Worm (Caenorhabditis elegans): ENCODE results near the gene dnj-15.
A peak's percentile ranks its signal among the peaks of the same experiment; 100 is the strongest.

dnj-15 gene

DNA sequence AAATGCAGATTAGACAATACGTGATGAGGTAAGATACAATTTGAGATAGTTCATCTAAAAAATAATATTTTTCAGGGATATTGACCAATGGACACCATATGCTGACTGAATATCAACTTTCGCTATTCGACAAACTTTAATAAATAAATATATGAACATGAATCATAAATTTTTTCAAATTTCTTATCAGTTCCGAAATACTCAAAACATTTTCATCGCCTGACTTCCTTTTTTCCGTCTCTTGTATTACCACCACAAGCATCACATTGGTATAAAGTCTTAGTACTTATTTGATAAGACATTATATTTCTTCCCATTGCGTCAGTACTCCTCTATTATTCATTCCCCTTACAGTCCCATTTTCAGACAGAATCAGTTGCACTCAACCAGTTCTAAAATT lies 24.0 kb upstream of the dnj-15 start, which contains the start of the genes K08D10.10 and R07C12.1:
Gene K08D10.10 (plus strand): TSS at position 93 of the 400 bp plus-strand sequence.
Gene R07C12.1 (plus strand): TSS at position 314 of the 400 bp plus-strand sequence.
- TF ChIP-seq T22C8.4 (GFP tag; IDR thresholded peaks at IDR 0.05) (no peak), ztf-29 (GFP tag; IDR thresholded peaks at IDR 0.05) (no peak), ref-1 (GFP tag; conservative IDR thresholded peaks at IDR 0.05) (no peak), flt-1 (GFP tag; IDR thresholded peaks at IDR 0.05) (no peak)

DNA sequence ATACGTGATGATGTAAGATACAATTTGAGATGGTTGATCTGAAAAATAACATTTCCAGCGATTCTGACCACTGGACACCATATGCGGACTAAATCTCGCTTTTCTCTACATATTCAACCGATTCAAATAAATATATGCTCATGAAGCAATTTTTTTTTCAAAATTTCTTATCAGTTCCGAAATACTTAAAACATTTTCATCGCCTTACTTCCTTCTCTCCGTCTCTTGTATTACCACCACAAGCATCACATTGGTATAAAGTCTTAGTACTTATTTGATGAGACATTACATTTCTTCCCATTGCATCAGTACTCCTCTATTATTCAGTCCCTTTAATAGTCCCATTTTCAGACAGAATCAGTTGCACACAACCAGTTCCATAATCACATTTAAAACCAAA lies 21.5 kb upstream of the dnj-15 start, which contains the start of gene K08D10.14:
Gene K08D10.14 (plus strand): TSS at position 301 of the 400 bp plus-strand sequence.
- TF ChIP-seq tab-1 (GFP tag; IDR thresholded peaks at IDR 0.05) (no peak), med-1 (GFP tag; optimal IDR thresholded peaks at IDR 0.05; ENCODE audit: insufficient read depth) (no peak), ztf-29 (GFP tag; IDR thresholded peaks at IDR 0.05) (no peak), flt-1 (GFP tag; IDR thresholded peaks at IDR 0.05) (no peak), ztf-23 (GFP tag; IDR thresholded peaks at IDR 0.05) (no peak), ref-1 (GFP tag; conservative IDR thresholded peaks at IDR 0.05) (no peak), klf-2 (GFP tag; conservative IDR thresholded peaks at IDR 0.05) (no peak), cog-1 (tag; optimal IDR thresholded peaks at IDR 0.05) (no peak), T22C8.4 (GFP tag; IDR thresholded peaks at IDR 0.05) (no peak)

DNA sequence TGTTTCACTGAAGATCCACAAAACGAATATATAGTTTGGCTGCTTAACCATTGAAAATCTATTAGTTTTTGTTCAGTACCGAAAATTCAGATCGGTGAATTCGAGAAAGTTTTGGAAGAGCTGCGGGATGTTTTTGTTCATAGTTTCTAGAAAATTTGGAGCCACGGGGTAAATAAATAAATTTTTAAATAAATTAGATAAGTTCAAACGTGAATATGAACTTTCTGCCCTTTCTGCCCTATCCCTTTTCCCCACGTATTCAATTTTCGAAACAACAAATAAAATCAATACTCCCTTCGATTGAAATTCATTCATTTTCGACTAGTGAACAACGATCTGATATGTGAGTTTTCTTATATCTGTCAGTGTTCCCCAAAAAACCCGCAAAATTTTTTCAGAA lies 14.1 kb upstream of the dnj-15 start, which contains the start of gene scrm-5:
Gene scrm-5 (plus strand): TSS at position 301 of the 400 bp plus-strand sequence.
- no peak for TF ChIP-seq T22C8.4 (GFP tag; IDR thresholded peaks at IDR 0.05)
- TF ChIP-seq ztf-29 (GFP tag; IDR thresholded peaks at IDR 0.05), result no peak
- no peak for TF ChIP-seq klf-2 (GFP tag; conservative IDR thresholded peaks at IDR 0.05)
- no peak for TF ChIP-seq tab-1 (GFP tag; IDR thresholded peaks at IDR 0.05)
- no peak for TF ChIP-seq ref-1 (GFP tag; conservative IDR thresholded peaks at IDR 0.05)
- no peak for TF ChIP-seq flt-1 (GFP tag; IDR thresholded peaks at IDR 0.05)
- no peak for TF ChIP-seq ztf-23 (GFP tag; IDR thresholded peaks at IDR 0.05)
- no peak for TF ChIP-seq cog-1 (tag; optimal IDR thresholded peaks at IDR 0.05)

DNA sequence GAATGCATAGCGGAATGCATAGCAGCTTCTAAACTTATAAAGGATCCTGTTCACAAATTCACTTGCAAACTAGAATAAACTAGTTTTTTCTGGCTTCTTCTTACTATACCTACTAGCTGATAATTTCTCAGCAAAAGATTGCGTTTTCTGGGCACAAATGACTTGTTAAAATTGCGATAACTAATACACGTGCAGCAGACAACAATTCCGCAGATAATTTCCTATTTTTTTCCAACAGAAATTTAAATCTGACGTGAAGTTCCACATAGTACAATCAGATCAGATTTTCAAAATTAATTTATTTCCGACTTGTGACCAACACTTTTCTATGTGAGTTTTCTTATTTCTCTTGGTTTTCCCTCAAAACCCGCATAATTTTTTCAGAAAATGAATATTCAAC lies 11.8 kb upstream of the dnj-15 start, which contains the start of gene scrm-8:
Gene scrm-8 (plus strand): TSS at position 301 of the 400 bp plus-strand sequence.
- TF ChIP-seq ztf-23 (GFP tag; IDR thresholded peaks at IDR 0.05) (no peak), ztf-29 (GFP tag; IDR thresholded peaks at IDR 0.05) (no peak), cog-1 (tag; optimal IDR thresholded peaks at IDR 0.05) (no peak), ref-1 (GFP tag; conservative IDR thresholded peaks at IDR 0.05) (no peak), med-1 (GFP tag; optimal IDR thresholded peaks at IDR 0.05; ENCODE audit: insufficient read depth) (no peak), flt-1 (GFP tag; IDR thresholded peaks at IDR 0.05) (no peak), T22C8.4 (GFP tag; IDR thresholded peaks at IDR 0.05) (no peak), klf-2 (GFP tag; conservative IDR thresholded peaks at IDR 0.05) (no peak), tab-1 (GFP tag; IDR thresholded peaks at IDR 0.05) (no peak)

DNA sequence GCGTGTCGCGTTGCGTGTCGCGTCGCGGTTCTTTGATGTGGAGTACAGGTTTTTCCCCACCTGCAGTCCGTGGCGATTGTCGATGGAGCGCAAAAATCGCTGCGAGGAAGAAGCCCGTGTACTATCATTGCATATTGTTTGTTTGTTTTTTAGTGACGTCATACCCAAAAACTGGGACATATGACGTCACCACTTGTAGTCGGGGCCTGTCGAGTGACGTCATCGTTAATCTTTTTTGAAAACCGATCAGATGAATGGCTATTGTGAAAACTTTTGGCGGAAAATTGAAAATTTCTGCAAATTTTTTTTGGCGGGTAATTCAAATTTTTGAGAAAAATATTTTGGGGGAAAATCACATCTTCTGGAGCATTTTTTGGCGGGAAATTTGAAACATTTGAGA lies 8.9 kb upstream of the dnj-15 start:
- no peak for TF ChIP-seq ref-1 (GFP tag; conservative IDR thresholded peaks at IDR 0.05)
- no peak for TF ChIP-seq flt-1 (GFP tag; IDR thresholded peaks at IDR 0.05)
- no peak for TF ChIP-seq T22C8.4 (GFP tag; IDR thresholded peaks at IDR 0.05)
- no peak for TF ChIP-seq ztf-23 (GFP tag; IDR thresholded peaks at IDR 0.05)
- TF ChIP-seq med-1 (GFP tag; optimal IDR thresholded peaks at IDR 0.05; ENCODE audit: insufficient read depth), result no peak
- no peak for TF ChIP-seq ztf-29 (GFP tag; IDR thresholded peaks at IDR 0.05)

DNA sequence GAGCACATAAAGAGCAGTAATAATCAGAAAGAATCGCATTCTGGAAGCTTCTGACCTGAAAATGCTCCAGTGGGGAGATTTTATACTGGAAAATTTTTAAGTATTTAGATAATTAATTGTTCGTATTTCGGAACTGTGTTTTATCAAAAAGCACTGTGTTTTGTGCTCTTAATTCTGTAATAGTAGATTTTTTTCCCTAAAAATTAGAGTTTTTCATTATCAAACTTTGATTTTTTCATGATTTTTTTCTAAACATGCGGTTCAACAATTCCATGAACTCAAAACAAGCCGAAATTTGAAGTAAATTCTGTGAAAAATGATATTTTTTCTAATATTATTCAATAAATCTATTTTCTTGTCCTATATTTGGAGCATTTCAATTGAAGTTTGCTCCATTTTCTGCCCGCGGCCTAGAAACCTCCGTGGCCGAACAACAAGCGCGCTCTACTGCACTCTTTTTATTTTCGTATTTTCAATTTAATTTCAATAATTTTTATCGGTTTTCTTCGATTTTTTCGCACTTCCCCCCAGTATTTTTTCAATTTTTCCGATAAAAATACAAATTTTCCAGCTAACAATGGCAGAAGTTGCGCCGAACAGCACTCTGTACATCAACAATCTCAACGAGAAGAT lies 4.5 kb upstream of the dnj-15 start, which contains the start of the genes K08D10.13 and rnp-2:
Gene K08D10.13 (minus strand): TSS at position 51 of the 633 bp plus-strand sequence.
Gene rnp-2 (plus strand): TSS at position 546 of the 633 bp plus-strand sequence.
- no peak for TF ChIP-seq tab-1 (GFP tag; IDR thresholded peaks at IDR 0.05)
- 0 out of 2 replicates have a peak, but pooled peaks have one; percentile 11 for TF ChIP-seq ztf-23 (GFP tag; IDR thresholded peaks at IDR 0.05)
- TF ChIP-seq med-1 (GFP tag; optimal IDR thresholded peaks at IDR 0.05; ENCODE audit: insufficient read depth), result no peak
- peak; percentile 53; the same call in 1 of the 2 replicates for TF ChIP-seq flt-1 (GFP tag; IDR thresholded peaks at IDR 0.05)
- no peak for TF ChIP-seq klf-2 (GFP tag; conservative IDR thresholded peaks at IDR 0.05)
- TF ChIP-seq T22C8.4 (GFP tag; IDR thresholded peaks at IDR 0.05), result no peak
- no peak for TF ChIP-seq ztf-29 (GFP tag; IDR thresholded peaks at IDR 0.05)
- no peak for TF ChIP-seq ref-1 (GFP tag; conservative IDR thresholded peaks at IDR 0.05)
- TF ChIP-seq cog-1 (tag; optimal IDR thresholded peaks at IDR 0.05), result no peak

DNA sequence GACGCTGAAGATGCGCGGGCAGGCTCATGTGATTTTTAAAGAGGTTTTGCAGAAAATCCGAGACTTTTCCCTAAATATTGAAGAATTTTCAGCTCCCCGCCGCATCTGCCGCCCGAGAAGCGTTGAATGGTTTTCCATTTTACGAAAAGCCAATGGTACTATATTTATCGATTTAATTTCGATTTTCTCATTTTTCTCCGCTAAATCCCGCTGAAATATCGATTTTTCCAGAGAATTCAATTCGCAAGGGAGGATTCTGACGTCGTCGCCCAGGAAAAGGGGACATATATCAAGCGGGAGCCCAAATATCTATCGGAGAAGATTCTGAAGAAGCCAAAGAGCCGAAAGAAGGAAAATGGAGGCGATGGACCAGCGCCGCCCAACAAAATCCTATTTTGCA lies 3.9 kb upstream of the dnj-15 start:
- TF ChIP-seq med-1 (GFP tag; optimal IDR thresholded peaks at IDR 0.05; ENCODE audit: insufficient read depth) (no peak), T22C8.4 (GFP tag; IDR thresholded peaks at IDR 0.05) (peak; percentile 54)

DNA sequence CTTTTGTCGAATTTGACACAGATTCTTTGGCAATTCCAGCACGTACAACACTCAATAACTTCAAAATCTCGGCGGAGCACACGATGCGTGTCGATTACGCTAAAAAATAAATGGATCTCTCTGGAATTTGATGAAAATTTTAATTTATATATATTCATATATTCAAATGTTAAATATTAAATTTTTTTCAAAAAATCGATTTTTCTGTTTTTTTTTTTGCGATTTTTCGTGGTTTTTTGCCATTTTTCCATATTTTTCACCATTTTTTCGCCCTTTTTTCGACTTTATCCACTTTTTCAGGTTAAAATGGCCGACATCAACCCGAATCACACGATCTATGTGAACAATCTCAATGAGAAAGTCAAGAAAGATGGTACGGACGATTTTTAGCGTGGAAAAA lies 2.4 kb upstream of the dnj-15 start, which contains the start of gene rnp-3:
Gene rnp-3 (plus strand): TSS at position 301 of the 400 bp plus-strand sequence.
- TF ChIP-seq klf-2 (GFP tag; conservative IDR thresholded peaks at IDR 0.05) (no peak), flt-1 (GFP tag; IDR thresholded peaks at IDR 0.05) (no peak), tab-1 (GFP tag; IDR thresholded peaks at IDR 0.05) (no peak)

DNA sequence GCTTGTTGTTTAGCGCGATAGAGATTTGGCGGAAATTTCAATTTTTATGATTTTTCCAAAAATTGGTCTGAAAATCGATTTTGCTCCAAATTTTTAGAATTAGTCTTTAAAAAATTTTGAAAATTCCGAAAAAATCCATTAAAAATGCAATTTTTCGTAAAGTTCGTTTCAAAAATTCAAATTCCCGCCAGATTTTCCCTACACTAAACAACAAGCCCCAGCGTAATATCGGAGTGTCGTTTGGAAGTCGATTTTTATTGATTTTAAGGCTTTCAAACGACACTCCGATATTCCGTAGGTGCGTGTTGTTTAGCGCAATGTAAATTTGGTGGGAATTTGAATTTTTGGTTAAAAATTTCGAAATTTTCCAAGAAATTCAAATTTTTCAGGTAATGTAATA lies 471 bp downstream of the dnj-15 start:
- no peak for TF ChIP-seq tab-1 (GFP tag; IDR thresholded peaks at IDR 0.05)
- TF ChIP-seq klf-2 (GFP tag; conservative IDR thresholded peaks at IDR 0.05), result no peak
- TF ChIP-seq ztf-23 (GFP tag; IDR thresholded peaks at IDR 0.05), result no peak

DNA sequence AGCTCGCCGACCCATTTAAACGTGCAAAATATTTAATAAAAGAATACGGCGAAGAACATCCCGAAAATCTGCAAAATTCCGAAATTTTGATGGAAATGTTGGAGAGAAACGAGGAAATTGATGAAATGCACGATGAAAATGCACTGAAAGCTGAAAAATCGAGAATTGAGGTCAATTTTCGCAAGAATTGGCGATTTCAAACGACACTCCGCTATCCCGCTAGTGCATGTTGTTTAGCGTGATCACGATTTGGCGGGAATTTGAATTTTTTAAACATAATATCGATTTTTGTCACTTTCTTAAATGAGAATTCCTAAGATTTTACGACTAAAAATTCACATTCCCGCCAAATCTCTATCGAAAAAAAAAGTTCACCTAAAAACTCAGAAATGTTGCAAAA lies 1.4 kb downstream of the dnj-15 start:
- TF ChIP-seq ref-1 (GFP tag; conservative IDR thresholded peaks at IDR 0.05), result no peak
- TF ChIP-seq tab-1 (GFP tag; IDR thresholded peaks at IDR 0.05), result no peak
- TF ChIP-seq T22C8.4 (GFP tag; IDR thresholded peaks at IDR 0.05), result no peak
- TF ChIP-seq flt-1 (GFP tag; IDR thresholded peaks at IDR 0.05), result no peak
- TF ChIP-seq med-1 (GFP tag; optimal IDR thresholded peaks at IDR 0.05; ENCODE audit: insufficient read depth), result no peak
- no peak for TF ChIP-seq ztf-29 (GFP tag; IDR thresholded peaks at IDR 0.05)
- TF ChIP-seq klf-2 (GFP tag; conservative IDR thresholded peaks at IDR 0.05), result no peak
- TF ChIP-seq cog-1 (tag; optimal IDR thresholded peaks at IDR 0.05), result no peak
- no peak for TF ChIP-seq ztf-23 (GFP tag; IDR thresholded peaks at IDR 0.05)

All from whole organism, midembryonic.